Fruit fly (Drosophila melanogaster) ovary, adult (tissue): ENCODE data around the gene mtg.

Experiments
- CG17801 ChIP-seq: fragments of 200-800 bp; optimal IDR thresholded peaks from 2 replicates; lab custom pipeline; 2019; ENCODE audit warnings: missing biosample characterization, mild to moderate bottlenecking, missing genetic modification characterization, moderate library complexity; ENCODE audit not compliant: partially characterized antibody

Gene mtg

DNA sequence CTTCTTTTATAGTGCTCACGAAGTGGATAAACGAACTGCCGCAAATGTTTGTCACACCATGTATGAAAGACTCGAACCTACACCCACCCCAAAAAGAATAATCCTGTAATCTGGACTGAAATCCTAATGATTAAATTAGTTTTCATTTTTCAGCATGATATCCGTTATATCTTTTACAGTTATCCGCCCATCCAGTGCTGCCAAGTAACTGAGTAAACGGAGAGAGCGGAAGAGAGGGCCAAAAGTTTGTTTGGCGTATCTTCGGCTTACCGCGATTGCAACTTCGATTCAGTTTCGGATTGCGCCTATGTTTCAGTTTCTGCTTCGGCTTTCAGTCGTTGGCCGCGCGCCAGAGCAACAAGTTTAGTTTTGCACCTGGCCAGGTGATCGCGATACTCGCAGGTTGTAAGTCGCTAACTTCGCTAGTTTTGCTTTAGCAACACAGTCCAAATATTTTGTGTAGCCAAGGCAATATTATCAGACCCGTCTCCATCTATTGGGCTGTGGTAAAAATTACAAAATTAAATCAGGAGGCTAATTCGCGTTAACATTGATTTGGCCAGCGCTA is at the start of gene mtg:
mtg (plus strand) TSS at position 332 of the 568 bp plus-strand sequence.
- no peak for TF ChIP-seq CG17801

dm6 chr3R:8203367-8203766 is 46.9 kb upstream of the mtg start:
- no peak for TF ChIP-seq CG17801

DNA sequence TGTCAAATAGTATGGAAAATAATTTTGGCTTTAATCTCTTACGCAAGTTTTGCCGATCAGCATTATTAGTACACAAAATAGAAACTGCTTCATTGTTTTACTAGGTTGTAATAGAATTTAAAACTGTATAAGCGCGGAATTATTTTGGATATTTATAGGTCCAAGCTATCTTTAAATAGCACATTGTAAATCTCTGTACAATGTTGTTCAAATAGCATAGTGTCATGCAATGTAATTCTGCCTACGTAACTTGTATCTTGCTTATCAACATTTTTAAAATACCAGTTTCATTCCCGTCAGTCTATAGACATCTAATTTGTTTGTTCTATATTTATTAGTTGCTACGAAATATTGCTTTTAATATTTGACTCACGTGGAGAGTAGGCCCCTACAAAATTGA is 45.6 kb upstream of the mtg start, which contains the start of gene CheA84a:
CheA84a (minus strand) TSS at position 101 of the 400 bp plus-strand sequence.
- no peak for TF ChIP-seq CG17801

DNA sequence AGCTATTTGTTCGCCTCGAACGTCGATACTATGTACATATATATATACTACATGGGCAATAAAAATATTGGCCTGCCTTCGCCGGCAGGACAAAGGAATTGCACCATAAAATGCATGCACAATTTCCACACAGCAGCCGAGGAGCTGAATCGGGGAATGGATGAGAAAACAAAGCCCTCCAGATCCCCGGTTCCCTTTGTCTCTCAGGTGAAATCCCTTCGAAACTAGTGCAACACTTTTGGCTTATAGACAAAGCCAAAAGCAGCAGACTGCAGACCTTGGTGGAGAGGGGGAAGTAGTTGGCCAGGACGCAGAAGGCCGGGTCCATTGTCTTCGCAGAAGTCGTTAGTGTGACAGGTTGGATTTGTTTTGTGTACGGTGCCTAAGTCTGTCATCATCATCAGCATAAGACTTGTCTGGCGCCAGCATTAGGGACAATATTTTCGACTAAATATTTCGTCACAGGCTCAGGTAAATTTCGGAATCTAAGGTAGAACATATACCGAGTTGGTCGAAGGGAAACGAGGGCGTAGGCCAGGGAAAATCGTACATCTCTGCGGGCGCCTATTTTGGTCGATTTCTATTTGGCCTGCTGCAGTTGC is 44.9 kb upstream of the mtg start:
- TF ChIP-seq CG17801, result no peak

DNA sequence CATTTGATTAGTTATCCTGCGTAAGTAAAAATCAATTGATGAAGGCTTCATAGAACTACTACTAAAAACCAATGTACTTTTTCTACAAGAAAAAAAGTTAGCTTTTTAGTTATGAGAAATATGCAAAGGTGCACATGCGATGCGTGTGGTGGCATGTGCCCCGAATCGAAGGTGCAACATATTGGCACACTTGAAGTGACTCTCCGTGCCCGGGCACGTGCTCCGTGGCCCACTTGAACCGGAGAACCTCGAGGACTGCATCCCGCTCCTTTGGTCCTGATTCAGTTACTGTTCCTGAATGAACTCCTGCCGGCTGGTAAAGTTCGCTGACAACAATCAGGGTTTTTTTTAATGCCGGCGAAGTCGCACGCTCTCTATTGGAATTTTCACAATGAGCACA is 44.3 kb upstream of the mtg start:
- TF ChIP-seq CG17801, result no peak

DNA sequence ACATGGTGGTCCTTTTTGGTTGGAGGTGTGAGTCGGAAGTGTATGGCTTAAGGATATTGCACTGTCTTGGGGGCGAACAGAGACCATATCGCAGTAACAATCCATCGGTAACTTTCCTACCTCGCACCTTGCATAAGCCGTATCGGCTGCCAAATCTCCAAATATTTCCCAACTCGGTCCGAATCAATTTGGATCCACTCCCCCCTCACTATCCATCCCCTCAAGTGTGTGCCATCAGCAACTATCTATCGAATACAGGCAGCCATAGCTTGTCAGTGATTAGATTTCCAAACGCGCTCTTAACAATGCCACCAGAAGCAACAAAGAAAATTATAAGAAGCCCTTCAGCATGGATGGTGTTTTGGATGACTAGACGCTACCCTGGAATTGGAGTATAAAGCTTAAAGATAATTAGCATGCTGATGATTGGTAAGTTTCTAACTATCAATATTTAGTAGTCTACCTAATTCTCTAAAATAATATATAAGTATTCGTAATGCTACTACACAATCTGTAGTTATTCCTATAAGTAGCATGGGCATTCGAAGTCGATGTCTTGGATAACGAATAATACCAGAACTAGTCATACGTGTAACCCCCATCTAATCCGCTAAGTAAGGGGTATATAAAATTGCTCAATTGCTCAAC is 43.5 kb upstream of the mtg start:
- no peak for TF ChIP-seq CG17801

dm6 chr3R:8207276-8207654 is 43.0 kb upstream of the mtg start:
- TF ChIP-seq CG17801, result no peak

DNA sequence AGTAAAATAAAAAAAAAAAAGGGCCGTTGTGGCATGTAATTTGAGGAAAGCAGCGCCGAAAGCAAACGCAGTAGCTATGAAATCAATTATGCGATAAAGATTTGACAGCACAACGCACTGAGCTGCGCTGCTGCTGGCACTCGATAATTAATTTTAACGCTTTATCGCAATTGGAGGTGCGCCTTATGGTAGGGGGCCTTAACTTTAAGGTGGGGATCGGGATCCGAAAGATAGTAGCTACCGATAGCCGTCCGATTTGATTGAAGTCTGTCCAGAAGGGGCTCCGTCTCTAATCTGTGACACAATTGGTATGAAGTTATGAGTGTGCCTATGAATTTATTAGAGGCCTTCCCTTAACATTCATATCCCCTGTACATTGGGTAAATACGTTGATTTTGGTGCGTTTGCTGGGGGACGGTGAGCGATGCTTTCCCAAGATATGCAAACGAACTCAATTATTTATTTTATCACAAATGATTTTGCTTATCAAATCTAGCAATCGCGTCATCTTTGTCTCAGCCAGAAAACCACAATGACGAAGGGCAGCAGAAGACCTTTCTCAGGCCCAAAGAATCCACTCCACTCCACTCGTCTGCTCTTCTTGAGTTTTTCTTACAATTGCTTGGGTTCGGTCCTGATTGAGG is 41.8 kb upstream of the mtg start:
- no peak for TF ChIP-seq CG17801

DNA sequence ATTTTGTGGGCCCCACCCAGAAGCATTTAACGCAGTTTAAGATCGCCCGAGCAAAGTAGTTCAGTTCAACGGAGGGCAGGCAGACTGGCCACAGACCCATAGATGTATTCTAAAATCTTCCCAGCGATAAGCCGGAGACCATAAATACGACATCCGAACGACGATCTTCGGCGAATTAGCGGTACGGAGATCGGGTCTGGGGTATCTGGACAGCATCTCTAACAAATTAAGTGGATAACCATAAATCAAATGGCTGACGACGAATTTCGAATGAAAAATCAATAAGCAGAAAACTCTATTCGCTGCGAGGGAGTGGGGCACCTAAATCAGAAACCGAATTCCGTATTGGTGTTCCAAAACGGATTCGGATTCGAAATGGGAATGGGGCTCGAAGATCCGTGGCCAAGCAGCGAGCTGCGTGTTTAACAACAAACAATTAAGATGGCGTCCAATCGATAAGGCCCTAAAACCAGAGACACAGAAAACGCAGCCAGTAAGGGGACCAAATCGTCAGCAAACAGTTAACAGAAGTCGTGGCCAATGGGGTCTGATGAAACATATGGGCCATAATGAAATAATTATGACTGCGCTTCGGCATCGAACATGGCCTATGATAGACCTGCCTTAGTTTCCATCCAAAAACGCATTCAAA is 39.3 kb upstream of the mtg start:
- no peak for TF ChIP-seq CG17801

- no peak for TF ChIP-seq CG17801
These were observed 37.7 kb upstream of the mtg start for dm6 chr3R:8212594-8212993.

- no peak for TF ChIP-seq CG17801
These were observed 34.6 kb upstream of the mtg start for dm6 chr3R:8215528-8216189.

DNA sequence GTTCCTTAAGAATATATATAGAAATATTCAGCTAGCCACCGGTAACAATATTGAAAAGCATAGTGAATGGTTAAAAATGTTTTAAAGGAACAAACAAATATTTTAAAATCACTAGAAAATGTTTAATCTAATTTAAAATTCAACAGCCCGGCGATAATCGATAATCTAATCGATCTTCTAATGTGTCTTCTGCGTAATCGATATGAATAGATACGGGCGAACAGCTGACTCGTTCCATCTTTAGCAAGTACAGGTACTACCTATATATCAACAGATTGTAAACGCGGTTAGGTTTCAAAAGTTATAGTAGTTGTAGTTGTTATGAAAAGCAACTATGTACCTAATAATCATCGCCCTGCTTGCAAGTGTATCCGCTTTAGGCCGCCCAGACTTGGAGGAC is 32.6 kb upstream of the mtg start, which contains the start of gene CG7800:
CG7800 (plus strand) TSS at position 231 of the 400 bp plus-strand sequence.
- no peak for TF ChIP-seq CG17801

DNA sequence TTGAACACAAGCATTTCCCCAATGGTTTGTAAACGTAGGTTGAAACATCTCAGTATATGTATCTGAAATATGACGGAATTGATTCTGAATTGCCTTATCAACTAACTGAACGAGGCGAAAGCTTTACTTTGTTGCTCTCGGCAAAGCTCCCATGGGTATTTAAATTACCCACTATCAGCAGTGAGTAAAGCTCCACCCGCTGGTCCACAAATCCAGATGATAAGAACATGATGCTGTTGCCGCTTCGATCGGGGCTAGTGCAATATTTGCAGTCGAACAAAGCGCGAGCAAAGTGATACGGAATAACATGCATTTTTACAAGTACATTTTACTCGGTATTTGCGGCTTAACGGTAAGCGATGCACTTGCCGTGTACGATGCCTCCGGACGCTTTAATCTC is 30.4 kb upstream of the mtg start, which contains the start of gene CG18249:
CG18249 (plus strand) TSS at position 256 of the 400 bp plus-strand sequence.
- no peak for TF ChIP-seq CG17801

DNA sequence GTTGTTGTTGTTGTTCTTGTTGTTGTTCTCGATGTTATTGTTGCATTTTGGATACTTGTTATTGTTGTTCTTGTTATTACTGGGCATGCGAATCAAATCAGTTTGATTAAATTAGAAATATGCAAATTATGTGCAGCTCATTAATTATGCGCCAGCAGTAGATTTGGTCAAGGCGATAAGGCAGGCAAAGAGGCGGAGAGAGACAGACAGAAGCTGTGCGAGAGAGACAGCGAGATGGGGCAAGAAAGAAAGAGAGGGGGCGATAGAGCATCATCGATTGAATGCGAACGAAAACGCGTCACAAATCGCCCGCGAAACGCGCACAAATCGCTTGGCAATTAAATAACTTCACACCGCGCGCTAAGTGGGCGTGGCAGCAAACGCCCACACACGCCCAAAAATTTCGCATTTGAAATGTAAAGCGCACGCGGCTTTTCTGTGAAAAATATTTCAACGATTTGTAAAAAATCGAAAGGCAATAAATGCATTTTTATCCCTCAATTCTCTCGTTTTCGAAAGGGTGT is 27.2 kb upstream of the mtg start:
- no peak for TF ChIP-seq CG17801

- no peak for TF ChIP-seq CG17801
These were observed 25.4 kb upstream of the mtg start for dm6 chr3R:8224726-8225460.
